Fruit fly (Drosophila melanogaster) whole organism, embryonic: ENCODE data around the gene CG44869.

ENCODE experiments used
- B-H1 ChIP-seq: fragments of 200-800 bp; sonication (Bioruptor generic); IDR thresholded peaks from 3 replicates; pipeline ENCODE4 v1.3.6; 2022; ENCODE audit warnings: missing biosample characterization, missing genetic modification characterization
- CG11085 ChIP-seq: fragments of 200-800 bp; sonication (Bioruptor generic); IDR thresholded peaks from 2 replicates; pipeline ENCODE4 v1.3.6; 2022; ENCODE audit warnings: missing biosample characterization, missing genetic modification characterization
- CG11456 ChIP-seq: fragments of 200-800 bp; sonication (Bioruptor generic); IDR thresholded peaks from 3 replicates; pipeline ENCODE4 v1.3.6; 2022; ENCODE audit warnings: missing biosample characterization, missing genetic modification characterization
- CG11560 ChIP-seq: fragments of 200-800 bp; sonication (Bioruptor generic); IDR thresholded peaks from 3 replicates; pipeline ENCODE4 v1.3.6; 2022; ENCODE audit warnings: missing biosample characterization, missing genetic modification characterization
- CG1233 ChIP-seq: fragments of 200-800 bp; sonication (Bioruptor generic); optimal IDR thresholded peaks from 4 replicates; lab custom pipeline; 2018; ENCODE audit warnings: missing biosample characterization, mild to moderate bottlenecking, missing genetic modification characterization
- CG12391 ChIP-seq: fragments of 200-800 bp; sonication (Bioruptor generic); optimal IDR thresholded peaks from 3 replicates; lab custom pipeline; 2018; ENCODE audit warnings: missing biosample characterization, mild to moderate bottlenecking, missing genetic modification characterization, moderate library complexity
- CG14050 ChIP-seq: fragments of 200-800 bp; sonication (Bioruptor generic); IDR thresholded peaks from 3 replicates; pipeline ENCODE4 v1.3.6; 2022; ENCODE audit warnings: missing biosample characterization, missing genetic modification characterization
- CG14860 ChIP-seq: fragments of 200-800 bp; sonication (Bioruptor generic); IDR thresholded peaks from 3 replicates; pipeline ENCODE4 v1.3.6; 2022; ENCODE audit warnings: missing biosample characterization, missing genetic modification characterization; ENCODE audit not compliant: partially characterized antibody
- CG14965 ChIP-seq: fragments of 200-800 bp; sonication (Bioruptor generic); optimal IDR thresholded peaks from 2 replicates; lab custom pipeline; 2016; ENCODE audit warnings: missing biosample characterization, missing genetic modification characterization, borderline replicate concordance
- CG17385 ChIP-seq: fragments of 200-800 bp; sonication (Bioruptor generic); optimal IDR thresholded peaks from 3 replicates; lab custom pipeline; 2018; ENCODE audit warnings: missing biosample characterization, mild to moderate bottlenecking, missing genetic modification characterization
- CG17612 ChIP-seq: fragments of 200-800 bp; sonication (Bioruptor generic); IDR thresholded peaks from 2 replicates; pipeline ENCODE4 v1.3.6; 2022; ENCODE audit warnings: missing biosample characterization, missing genetic modification characterization
- CG18262 ChIP-seq: fragments of 200-800 bp; optimal IDR thresholded peaks from 3 replicates; lab custom pipeline; 2019; ENCODE audit warnings: missing biosample characterization, mild to moderate bottlenecking, missing genetic modification characterization, moderate library complexity
- CG31224 ChIP-seq: fragments of 200-800 bp; sonication (Bioruptor generic); IDR thresholded peaks from 2 replicates; pipeline ENCODE4 v1.3.6; 2022; ENCODE audit warnings: missing biosample characterization, missing genetic modification characterization
- CG32532 ChIP-seq: fragments of 200-800 bp; sonication (Bioruptor generic); IDR thresholded peaks from 2 replicates; pipeline ENCODE4 v1.3.6; 2022; ENCODE audit warnings: missing biosample characterization, missing genetic modification characterization
- CG3838 ChIP-seq: fragments of 200-800 bp; sonication (Bioruptor generic); optimal IDR thresholded peaks from 3 replicates; lab custom pipeline; 2016; ENCODE audit warnings: missing biosample characterization, missing genetic modification characterization
- CG4328 ChIP-seq: fragments of 200-800 bp; sonication (Bioruptor generic); optimal IDR thresholded peaks from 3 replicates; lab custom pipeline; 2017; ENCODE audit warnings: missing biosample characterization, missing genetic modification reagents, missing genetic modification characterization
- CG8478 ChIP-seq: fragments of >200 bp; optimal IDR thresholded peaks from 2 replicates; lab custom pipeline; 2018
- CG9437 ChIP-seq: fragments of 200-800 bp; sonication (Bioruptor generic); optimal IDR thresholded peaks from 2 replicates; lab custom pipeline; 2018; ENCODE audit warnings: missing biosample characterization, mild to moderate bottlenecking, missing genetic modification characterization
- Camta ChIP-seq: fragments of 200-800 bp; sonication (Bioruptor generic); optimal IDR thresholded peaks from 2 replicates; lab custom pipeline; 2016; ENCODE audit warnings: missing biosample characterization, missing genetic modification characterization
- Chrac-16 ChIP-seq: fragments of 200-800 bp; sonication (Bioruptor generic); optimal IDR thresholded peaks from 3 replicates; lab custom pipeline; 2016; ENCODE audit warnings: missing biosample characterization, missing genetic modification characterization
- Dip3 ChIP-seq: fragments of 200-800 bp; sonication (Bioruptor generic); optimal IDR thresholded peaks from 3 replicates; lab custom pipeline; 2016; ENCODE audit warnings: missing biosample characterization, missing genetic modification characterization
- E2f2 ChIP-seq: fragments of 200-800 bp; sonication (Bioruptor generic); IDR thresholded peaks from 2 replicates; pipeline ENCODE4 v1.3.6; 2022; ENCODE audit warnings: missing biosample characterization, missing genetic modification characterization
- Elba2 ChIP-seq: fragments of 200-800 bp; sonication (Bioruptor generic); optimal IDR thresholded peaks from 3 replicates; lab custom pipeline; 2016; ENCODE audit warnings: missing biosample characterization, missing genetic modification characterization
- Hand ChIP-seq: fragments of 200-800 bp; sonication (Bioruptor generic); optimal IDR thresholded peaks from 2 replicates; lab custom pipeline; 2017; ENCODE audit warnings: mild to moderate bottlenecking, missing biosample characterization, missing genetic modification reagents, missing genetic modification characterization
- Hmr ChIP-seq: fragments of 200-800 bp; sonication (Bioruptor generic); optimal IDR thresholded peaks from 3 replicates; lab custom pipeline; 2017; ENCODE audit warnings: mild to moderate bottlenecking, missing biosample characterization, missing genetic modification reagents, missing genetic modification characterization
- MESR4 ChIP-seq: fragments of 200-800 bp; sonication (Bioruptor generic); optimal IDR thresholded peaks from 2 replicates; lab custom pipeline; 2018; ENCODE audit warnings: missing biosample characterization, mild to moderate bottlenecking, missing genetic modification characterization, moderate library complexity
- Max ChIP-seq: fragments of 200-800 bp; sonication (Bioruptor generic); optimal IDR thresholded peaks from 2 replicates; lab custom pipeline; 2016; ENCODE audit warnings: missing biosample characterization, mild to moderate bottlenecking, missing genetic modification characterization
- Mrtf ChIP-seq: fragments of 200-800 bp; sonication (Bioruptor generic); IDR thresholded peaks from 3 replicates; pipeline ENCODE4 v1.3.6; 2022; ENCODE audit warnings: missing biosample characterization, missing genetic modification characterization
- Myb ChIP-seq: fragments of 200-800 bp; sonication (Bioruptor generic); optimal IDR thresholded peaks from 2 replicates; lab custom pipeline; 2016; ENCODE audit warnings: missing biosample characterization, missing genetic modification characterization
- Optix ChIP-seq: fragments of 200-800 bp; sonication (Bioruptor generic); IDR thresholded peaks from 3 replicates; pipeline ENCODE4 v1.3.6; 2022; ENCODE audit warnings: missing biosample characterization, missing genetic modification characterization
- Sin3A ChIP-seq: fragments of >200 bp; optimal IDR thresholded peaks from 2 replicates; lab custom pipeline; 2018
- Ssrp ChIP-seq: fragments of 200-800 bp; sonication (Bioruptor generic); optimal IDR thresholded peaks from 2 replicates; lab custom pipeline; 2018; ENCODE audit warnings: missing biosample characterization, mild to moderate bottlenecking, missing genetic modification characterization, moderate library complexity
- al ChIP-seq: fragments of 200-800 bp; sonication (Bioruptor generic); IDR thresholded peaks from 2 replicates; pipeline ENCODE4 v1.3.6; 2022; ENCODE audit warnings: missing biosample characterization, missing genetic modification characterization
- dpn ChIP-seq, 2 experiments: fragments of 200-800 bp; sonication (Bioruptor generic); optimal IDR thresholded peaks; 3 replicates each; lab custom pipeline; 2016; ENCODE audit warnings: missing biosample characterization in 2 of 2, missing genetic modification characterization in 2 of 2
- fd3F ChIP-seq: fragments of 200-800 bp; sonication (Bioruptor generic); optimal IDR thresholded peaks from 2 replicates; lab custom pipeline; 2018; ENCODE audit warnings: missing biosample characterization, mild to moderate bottlenecking, missing genetic modification characterization, moderate library complexity
- fd64A ChIP-seq: fragments of 200-800 bp; sonication (Bioruptor generic); optimal IDR thresholded peaks from 3 replicates; lab custom pipeline; 2018; ENCODE audit warnings: missing biosample characterization, mild to moderate bottlenecking, missing genetic modification characterization
- gcm2 ChIP-seq: fragments of 200-800 bp; sonication (Bioruptor generic); optimal IDR thresholded peaks from 2 replicates; lab custom pipeline; 2016; ENCODE audit warnings: missing biosample characterization, missing genetic modification characterization
- grau ChIP-seq: fragments of 200-800 bp; optimal IDR thresholded peaks from 3 replicates; lab custom pipeline; 2019; ENCODE audit warnings: missing biosample characterization, mild to moderate bottlenecking, missing genetic modification characterization, moderate library complexity
- grn ChIP-seq: fragments of 200-800 bp; sonication (Bioruptor generic); optimal IDR thresholded peaks from 3 replicates; lab custom pipeline; 2017; ENCODE audit warnings: missing biosample characterization, missing genetic modification characterization
- mam ChIP-seq: fragments of 200-800 bp; sonication (Bioruptor generic); optimal IDR thresholded peaks from 3 replicates; lab custom pipeline; 2016; ENCODE audit warnings: missing biosample characterization, missing genetic modification characterization
- mld ChIP-seq: fragments of 200-800 bp; sonication (Bioruptor generic); IDR thresholded peaks from 3 replicates; pipeline ENCODE4 v1.3.6; 2022; ENCODE audit warnings: missing biosample characterization, missing genetic modification characterization; ENCODE audit not compliant: partially characterized antibody
- otp ChIP-seq: fragments of 200-800 bp; sonication (Bioruptor generic); IDR thresholded peaks from 3 replicates; pipeline ENCODE4, ENCODE4 v1.3.6; 2022; ENCODE audit warnings: missing biosample characterization, missing genetic modification characterization
- pb ChIP-seq: fragments of 200-800 bp; sonication (Bioruptor generic); optimal IDR thresholded peaks from 3 replicates; lab custom pipeline; 2016; ENCODE audit warnings: missing biosample characterization, missing genetic modification characterization
- pho ChIP-seq: fragments of 200-800 bp; sonication (Bioruptor generic); optimal IDR thresholded peaks from 2 replicates; lab custom pipeline; 2016; ENCODE audit warnings: missing biosample characterization, missing genetic modification characterization
- phol ChIP-seq: fragments of 200-800 bp; sonication (Bioruptor generic); optimal IDR thresholded peaks from 3 replicates; lab custom pipeline; 2018; ENCODE audit warnings: missing biosample characterization, mild to moderate bottlenecking, missing genetic modification characterization, moderate library complexity
- prd ChIP-seq, 3 experiments: fragments of >200 bp in 2 of 3; fragments of 200-800 bp in 1 of 3; sonication (Bioruptor generic) in 1 of 3; optimal IDR thresholded peaks in 2 of 3; IDR thresholded peaks in 1 of 3; 2 replicates in 2 of 3; 3 replicates in 1 of 3; pipeline versions ENCODE4 v1.3.6 to Lab custom; 2017 to 2022; ENCODE audit warnings: missing biosample characterization in 1 of 3, missing genetic modification characterization in 1 of 3
- schlank ChIP-seq: fragments of 200-800 bp; sonication (Bioruptor generic); optimal IDR thresholded peaks from 2 replicates; lab custom pipeline; 2018; ENCODE audit warnings: missing biosample characterization, mild to moderate bottlenecking, missing genetic modification characterization
- sens ChIP-seq: fragments of 200-800 bp; sonication (Bioruptor generic); peaks from one replicate; lab custom pipeline; 2016; ENCODE audit warnings: missing biosample characterization, missing genetic modification characterization
- stwl ChIP-seq: fragments of 200-800 bp; sonication (Bioruptor generic); optimal IDR thresholded peaks from 3 replicates; lab custom pipeline; 2018; ENCODE audit warnings: missing biosample characterization, mild to moderate bottlenecking, missing genetic modification characterization, moderate library complexity
- unc-4 ChIP-seq: fragments of 200-800 bp; sonication (Bioruptor generic); IDR thresholded peaks from 2 replicates; pipeline ENCODE4 v1.3.6; 2022; ENCODE audit warnings: missing biosample characterization, missing genetic modification characterization; ENCODE audit not compliant: partially characterized antibody
- usp ChIP-seq: fragments of >200 bp; optimal IDR thresholded peaks from 2 replicates; lab custom pipeline; 2017; ENCODE audit warnings: missing biosample characterization, missing genetic modification characterization
- zen ChIP-seq: fragments of 200-800 bp; sonication (Bioruptor generic); optimal IDR thresholded peaks from 3 replicates; lab custom pipeline; 2018; ENCODE audit warnings: missing biosample characterization, mild to moderate bottlenecking, missing genetic modification characterization, moderate library complexity

The CG44869 gene

DNA sequence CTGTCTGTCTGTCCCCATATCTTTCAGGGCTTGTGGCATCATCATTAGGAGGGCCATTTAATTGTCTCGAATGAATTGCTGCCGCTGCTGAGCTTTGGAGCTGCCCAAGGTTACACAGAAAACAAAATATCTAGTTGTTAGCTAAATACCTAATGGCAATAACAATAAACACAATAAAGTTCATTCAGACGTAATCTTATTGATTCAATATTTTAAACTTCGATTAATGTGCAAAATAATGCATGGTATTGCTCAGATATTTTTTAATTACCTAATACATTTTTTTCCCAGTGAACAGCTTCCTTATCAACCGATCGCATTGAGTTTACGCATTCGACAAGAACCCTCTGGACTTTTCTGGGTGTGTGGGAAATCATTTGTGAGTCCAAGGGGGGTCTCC, 47.0 kb upstream of the CG44869 start (continued):
- TF ChIP-seq B-H1 (GFP tag; lab: Robert Waterston, UW) (no peak), CG31224 (GFP tag; lab: Robert Waterston, UW) (no peak), Chrac-16 (GFP tag; lab: Kevin White, UChicago) (peak; percentile 3), Ssrp (tag; lab: Kevin White, UChicago) (peak; percentile 25), grn (GFP tag; lab: Kevin White, UChicago) (peak; percentile 50), Sin3A (lab: Kevin White, UChicago) (no peak), mam (GFP tag; lab: Kevin White, UChicago) (no peak), CG11560 (tag; lab: Robert Waterston, UW) (no peak), prd (optimal IDR thresholded peaks at IDR 0.05; lab: Kevin White, UChicago) (no peak), prd (GFP tag; IDR thresholded peaks at IDR 0.05; lab: Robert Waterston, UW) (peak; percentile 47; the same call in 2 of the 3 replicates), phol (tag; lab: Kevin White, UChicago) (peak; percentile 40), CG1233 (GFP tag; lab: Kevin White, UChicago) (no peak), fd3F (GFP tag; lab: Kevin White, UChicago) (no peak), grau (peak; percentile 20), CG32532 (GFP tag; lab: Robert Waterston, UW) (no peak), E2f2 (GFP tag; lab: Robert Waterston, UW) (no peak), dpn (GFP tag; optimal IDR thresholded peaks at IDR 0.05; lab: Kevin White, UChicago) (no peak), CG4328 (GFP tag; lab: Kevin White, UChicago) (no peak), usp (GFP tag; lab: Kevin White, UChicago) (no peak), CG14050 (GFP tag; lab: Robert Waterston, UW) (no peak), CG3838 (GFP tag; lab: Kevin White, UChicago) (no peak), zen (tag; lab: Kevin White, UChicago) (no peak), CG12391 (tag; lab: Kevin White, UChicago) (peak; percentile 34), Hand (no peak), pb (no peak), gcm2 (no peak), Hmr (no peak), CG17612 (GFP tag; lab: Robert Waterston, UW) (no peak), fd64A (GFP tag; lab: Kevin White, UChicago) (no peak), Max (GFP tag; lab: Kevin White, UChicago) (no peak), CG8478 (no peak), CG11456 (no peak), CG14965 (GFP tag; lab: Kevin White, UChicago) (no peak), Elba2 (GFP tag; lab: Kevin White, UChicago) (no peak), CG11085 (GFP tag; lab: Robert Waterston, UW) (no peak), Mrtf (no peak), schlank (tag; lab: Kevin White, UChicago) (no peak), unc-4 (GFP tag; lab: Robert Waterston, UW) (no peak), sens (GFP tag; lab: Kevin White, UChicago) (peak; percentile 82), Dip3 (GFP tag; lab: Kevin White, UChicago) (no peak), Camta (GFP tag; lab: Kevin White, UChicago) (no peak), Optix (no peak), mld (no peak), otp (GFP tag; lab: Robert Waterston, UW) (no peak), CG14860 (GFP tag; lab: Robert Waterston, UW) (no peak), al (GFP tag; lab: Robert Waterston, UW) (no peak), MESR4 (GFP tag; lab: Kevin White, UChicago) (no peak), CG9437 (GFP tag; lab: Kevin White, UChicago) (no peak), CG17385 (GFP tag; lab: Kevin White, UChicago) (no peak), Myb (GFP tag; lab: Kevin White, UChicago) (no peak), pho (GFP tag; lab: Kevin White, UChicago) (no peak), stwl (tag; lab: Kevin White, UChicago) (no peak), CG18262 (peak; percentile 51)
